Worm (Caenorhabditis elegans): Measurements from ENCODE around the gene clec-31.

clec-31 gene

ce11 chrV:16874966-16875365, 17.1 kb upstream of the clec-31 start, which contains the start of gene F49A5.10:
Gene F49A5.10 (plus strand): TSS chrV:16875266.
- TF ChIP-seq ceh-83 (GFP tag; optimal IDR thresholded peaks at IDR 0.05) (no peak), ces-1 (GFP tag; optimal IDR thresholded peaks at IDR 0.05) (no peak), ham-2 (GFP tag; optimal IDR thresholded peaks at IDR 0.05) (no peak), zip-8 (tag; optimal IDR thresholded peaks at IDR 0.05) (no peak)

- TF ChIP-seq unc-120 (tag; optimal IDR thresholded peaks at IDR 0.05; ENCODE audit: poor library complexity, severe bottlenecking) (no peak), hlh-1 (tag; optimal IDR thresholded peaks at IDR 0.05) (no peak), M03D4.4 (tag; optimal IDR thresholded peaks at IDR 0.05) (no peak), ceh-83 (GFP tag; optimal IDR thresholded peaks at IDR 0.05) (no peak), ztf-11 (tag; optimal IDR thresholded peaks at IDR 0.05) (no peak), ham-2 (GFP tag; optimal IDR thresholded peaks at IDR 0.05) (no peak)
Observed at ce11 chrV:16873642-16874041, 15.8 kb upstream of the clec-31 start, which contains the start of gene srw-23. Gene srw-23 (plus strand): TSS chrV:16873942.

ce11 chrV:16871387-16871786, 13.5 kb upstream of the clec-31 start, which contains the start of gene thn-4:
Gene thn-4 (minus strand): TSS chrV:16871487.
- TF ChIP-seq ceh-39 (tag; optimal IDR thresholded peaks at IDR 0.05), result no peak
- TF ChIP-seq mls-2 (tag; optimal IDR thresholded peaks at IDR 0.05), result no peak
- TF ChIP-seq ham-2 (GFP tag; optimal IDR thresholded peaks at IDR 0.05), result no peak
- TF ChIP-seq tbx-8 (GFP tag; optimal IDR thresholded peaks at IDR 0.05), result no peak
- no peak for TF ChIP-seq sptf-1 (tag; optimal IDR thresholded peaks at IDR 0.05)
- TF ChIP-seq ces-1 (GFP tag; optimal IDR thresholded peaks at IDR 0.05), result no peak
- no peak for TF ChIP-seq ceh-83 (GFP tag; optimal IDR thresholded peaks at IDR 0.05)
- no peak for TF ChIP-seq snpc-4 (tag; optimal IDR thresholded peaks at IDR 0.05)
- TF ChIP-seq elt-1 (tag; optimal IDR thresholded peaks at IDR 0.05; ENCODE audit: borderline replicate concordance, insufficient read depth), result no peak
- no peak for TF ChIP-seq bed-3 (GFP tag; optimal IDR thresholded peaks at IDR 0.05)
- no peak for TF ChIP-seq pha-4 (tag; optimal IDR thresholded peaks at IDR 0.05)
- TF ChIP-seq nhr-12 (tag; optimal IDR thresholded peaks at IDR 0.05), result no peak
- no peak for TF ChIP-seq unc-120 (tag; optimal IDR thresholded peaks at IDR 0.05; ENCODE audit: poor library complexity, severe bottlenecking)
- no peak for TF ChIP-seq lin-13 (tag; optimal IDR thresholded peaks at IDR 0.05)
- TF ChIP-seq ceh-43 (GFP tag; optimal IDR thresholded peaks at IDR 0.05), result no peak
- no peak for TF ChIP-seq nhr-237 (tag; optimal IDR thresholded peaks at IDR 0.05)
- TF ChIP-seq lsy-2 (tag; optimal IDR thresholded peaks at IDR 0.05), result no peak
- no peak for TF ChIP-seq nhr-28 (tag; optimal IDR thresholded peaks at IDR 0.05)
- no peak for TF ChIP-seq nhr-76 (tag; optimal IDR thresholded peaks at IDR 0.05)

ce11 chrV:16869740-16870139, 11.9 kb upstream of the clec-31 start, which contains the start of gene clec-33:
Gene clec-33 (minus strand): TSS chrV:16869840.
- TF ChIP-seq M03D4.4 (tag; optimal IDR thresholded peaks at IDR 0.05) (no peak), pha-4 (tag; optimal IDR thresholded peaks at IDR 0.05) (no peak), nhr-237 (tag; optimal IDR thresholded peaks at IDR 0.05) (no peak)

ce11 chrV:16865404-16865803, 7.5 kb upstream of the clec-31 start, which contains the start of gene clec-28:
Gene clec-28 (plus strand): TSS chrV:16865704.
- TF ChIP-seq ztf-11 (tag; optimal IDR thresholded peaks at IDR 0.05) (no peak), lin-32 (GFP tag; optimal IDR thresholded peaks at IDR 0.05) (no peak), nhr-2 (tag; optimal IDR thresholded peaks at IDR 0.05) (no peak)

ce11 chrV:16861719-16862118, 3.8 kb upstream of the clec-31 start, which contains the start of the genes clec-32 and clec-24:
Gene clec-32 (minus strand): TSS chrV:16861819.
Gene clec-24 (plus strand): TSS chrV:16862012.
- no peak for TF ChIP-seq bed-3 (GFP tag; optimal IDR thresholded peaks at IDR 0.05)
- TF ChIP-seq lin-32 (GFP tag; optimal IDR thresholded peaks at IDR 0.05), result no peak
- TF ChIP-seq ztf-11 (tag; optimal IDR thresholded peaks at IDR 0.05), result no peak
- TF ChIP-seq mep-1 (tag; optimal IDR thresholded peaks at IDR 0.05), result no peak
- TF ChIP-seq nhr-28 (tag; optimal IDR thresholded peaks at IDR 0.05), result no peak
- TF ChIP-seq mls-2 (tag; optimal IDR thresholded peaks at IDR 0.05), result no peak
- no peak for TF ChIP-seq unc-120 (tag; optimal IDR thresholded peaks at IDR 0.05; ENCODE audit: poor library complexity, severe bottlenecking)
- no peak for TF ChIP-seq unc-39 (tag; optimal IDR thresholded peaks at IDR 0.05)
- TF ChIP-seq sptf-1 (tag; optimal IDR thresholded peaks at IDR 0.05), result no peak
- TF ChIP-seq unc-62 (GFP tag; optimal IDR thresholded peaks at IDR 0.05), result no peak
- TF ChIP-seq elt-1 (tag; optimal IDR thresholded peaks at IDR 0.05; ENCODE audit: borderline replicate concordance, insufficient read depth), result no peak
- no peak for TF ChIP-seq nhr-12 (tag; optimal IDR thresholded peaks at IDR 0.05)
- no peak for TF ChIP-seq blmp-1 (tag; optimal IDR thresholded peaks at IDR 0.05)
- TF ChIP-seq ces-1 (GFP tag; optimal IDR thresholded peaks at IDR 0.05), result no peak
- TF ChIP-seq ceh-43 (GFP tag; optimal IDR thresholded peaks at IDR 0.05), result no peak
- TF ChIP-seq snpc-4 (tag; optimal IDR thresholded peaks at IDR 0.05), result no peak
